Worm (Caenorhabditis elegans) whole organism, L1 larva: ENCODE data around the gene T08G5.15.

ENCODE experiments used
- C04F5.9 ChIP-seq: sonication (generic microtip); optimal IDR thresholded peaks from 2 replicates; lab custom pipeline; 2016; ENCODE audit warnings: missing genetic modification characterization, missing compliant biosample characterization
- C16A3.4 ChIP-seq: fragments of 150-350 bp; optimal IDR thresholded peaks from 2 replicates; lab custom pipeline; 2014; ENCODE audit warnings: missing biosample characterization, missing genetic modification characterization
- C34B4.2 ChIP-seq: sonication (generic microtip); optimal IDR thresholded peaks from 2 replicates; lab custom pipeline; 2017; ENCODE audit warnings: mild to moderate bottlenecking, missing genetic modification characterization, missing compliant biosample characterization
- F16B12.6 ChIP-seq: fragments of 150-350 bp; optimal IDR thresholded peaks from 2 replicates; lab custom pipeline; 2014; ENCODE audit warnings: missing biosample characterization, missing genetic modification characterization
- Y116A8C.19 ChIP-seq: sonication (generic microtip); optimal IDR thresholded peaks from 2 replicates; lab custom pipeline; 2016; ENCODE audit warnings: missing compliant biosample characterization, missing genetic modification characterization, borderline replicate concordance
- aha-1 ChIP-seq: fragments of 150-350 bp; optimal IDR thresholded peaks from 2 replicates; lab custom pipeline; 2014; ENCODE audit warnings: missing biosample characterization, missing genetic modification characterization
- alr-1 ChIP-seq: fragments of 200-800 bp; sonication (Bioruptor generic); optimal IDR thresholded peaks from 2 replicates; lab custom pipeline; 2018; ENCODE audit warnings: borderline replicate concordance, mild to moderate bottlenecking, missing genetic modification characterization, missing compliant biosample characterization
- aly-2 ChIP-seq: fragments of 150-350 bp; optimal IDR thresholded peaks from 2 replicates; lab custom pipeline; 2014; ENCODE audit warnings: missing biosample characterization, missing genetic modification characterization
- ama-1 ChIP-seq: fragments of 150-350 bp; optimal IDR thresholded peaks from 2 replicates; lab custom pipeline; 2014
- ceh-63 ChIP-seq: fragments of 200-800 bp; sonication (Bioruptor generic); optimal IDR thresholded peaks from 2 replicates; lab custom pipeline; 2018; ENCODE audit warnings: mild to moderate bottlenecking, missing genetic modification characterization, missing compliant biosample characterization
- ceh-8 ChIP-seq: fragments of 200-800 bp; sonication (Bioruptor generic); optimal IDR thresholded peaks from 2 replicates; lab custom pipeline; 2018; ENCODE audit warnings: mild to moderate bottlenecking, missing genetic modification characterization, moderate library complexity, missing compliant biosample characterization
- ceh-82 ChIP-seq, 3 experiments: fragments of 150-350 bp in 1 of 3; sonication (generic microtip) in 2 of 3; optimal IDR thresholded peaks; 2 replicates each; lab custom pipeline; 2014 to 2017; ENCODE audit warnings: missing biosample characterization in 3 of 3, missing genetic modification characterization in 3 of 3
- ceh-88 ChIP-seq: fragments of 200-800 bp; sonication (Bioruptor generic); IDR thresholded peaks from 2 replicates; pipeline ENCODE4 v1.3.6; 2022; ENCODE audit warnings: missing genetic modification characterization, missing compliant biosample characterization
- dpl-1 ChIP-seq, 3 experiments: fragments of 150-350 bp in 2 of 3; sonication (generic microtip) in 1 of 3; optimal IDR thresholded peaks; 2 replicates each; lab custom pipeline; 2014 to 2017; ENCODE audit warnings: missing biosample characterization in 3 of 3, missing genetic modification characterization in 3 of 3, missing genetic modification reagents in 3 of 3
- dsc-1 ChIP-seq: sonication (generic microtip); optimal IDR thresholded peaks from 2 replicates; lab custom pipeline; 2016; ENCODE audit warnings: mild to moderate bottlenecking, missing genetic modification characterization, missing compliant biosample characterization
- efl-1 ChIP-seq, 4 experiments: fragments of 150-350 bp; optimal IDR thresholded peaks in 3 of 4; peaks in 1 of 4; 1 replicate in 1 of 4; 2 replicates in 3 of 4; lab custom pipeline; 2014; ENCODE audit warnings: missing biosample characterization in 2 of 4, missing genetic modification characterization in 2 of 4, missing genetic modification reagents in 2 of 4
- efl-3 ChIP-seq: fragments of 200-800 bp; sonication (Bioruptor generic); optimal IDR thresholded peaks from 2 replicates; lab custom pipeline; 2018; ENCODE audit warnings: mild to moderate bottlenecking, missing genetic modification characterization, missing compliant biosample characterization
- egl-13 ChIP-seq: sonication (generic microtip); optimal IDR thresholded peaks from 2 replicates; lab custom pipeline; 2016; ENCODE audit warnings: missing genotype, missing genetic modification reagents, missing genetic modification characterization, missing compliant biosample characterization
- egl-27 ChIP-seq, 2 experiments: fragments of 150-350 bp in 1 of 2; sonication (generic microtip); optimal IDR thresholded peaks; 3 replicates each; lab custom pipeline; 2017 to 2018; ENCODE audit warnings: missing biosample characterization in 2 of 2, missing genetic modification characterization in 2 of 2, missing genetic modification reagents in 2 of 2
- elt-2 ChIP-seq: sonication (generic microtip); optimal IDR thresholded peaks from 2 replicates; lab custom pipeline; 2016; ENCODE audit warnings: missing genetic modification characterization, mild to moderate bottlenecking, inconsistent platforms, missing compliant biosample characterization, missing genetic modification reagents
- ets-5 ChIP-seq: fragments of 200-800 bp; sonication (Bioruptor generic); IDR thresholded peaks from 2 replicates; pipeline ENCODE4 v1.3.6; 2022; ENCODE audit warnings: missing genetic modification characterization, missing compliant biosample characterization
- fkh-10 ChIP-seq: sonication (generic microtip); optimal IDR thresholded peaks from 2 replicates; lab custom pipeline; 2017; ENCODE audit warnings: missing biosample characterization, missing genetic modification reagents, missing genetic modification characterization
- fos-1 ChIP-seq: fragments of 150-350 bp; optimal IDR thresholded peaks from 2 replicates; lab custom pipeline; 2014; ENCODE audit warnings: missing biosample characterization, missing genetic modification characterization
- hpl-2 ChIP-seq: fragments of 150-350 bp; optimal IDR thresholded peaks from 2 replicates; lab custom pipeline; 2014; ENCODE audit warnings: missing biosample characterization, missing genetic modification reagents, missing genetic modification characterization
- irx-1 ChIP-seq: sonication (generic microtip); optimal IDR thresholded peaks from 2 replicates; lab custom pipeline; 2016; ENCODE audit warnings: missing genetic modification characterization, missing compliant biosample characterization
- isw-1 ChIP-seq: fragments of 200-800 bp; sonication (Bioruptor generic); IDR thresholded peaks from 2 replicates; pipeline ENCODE4 v1.3.6; 2022; ENCODE audit warnings: missing genetic modification characterization, missing compliant biosample characterization
- lir-3 ChIP-seq: sonication (generic microtip); optimal IDR thresholded peaks from 2 replicates; lab custom pipeline; 2016; ENCODE audit warnings: mild to moderate bottlenecking, missing genetic modification characterization, moderate library complexity, missing compliant biosample characterization; ENCODE audit not compliant: poor library complexity
- lsy-2 ChIP-seq, 2 experiments: fragments of 150-350 bp; optimal IDR thresholded peaks; 2 replicates each; lab custom pipeline; 2014; ENCODE audit warnings: missing biosample characterization in 2 of 2, missing genetic modification characterization in 2 of 2
- mdl-1 ChIP-seq, 2 experiments: fragments of 150-350 bp; optimal IDR thresholded peaks; 2 replicates each; lab custom pipeline; 2014 to 2017; ENCODE audit warnings: missing biosample characterization in 2 of 2, missing genetic modification characterization in 2 of 2, inconsistent platforms in 1 of 2
- mef-2 ChIP-seq: fragments of 150-350 bp; optimal IDR thresholded peaks from 2 replicates; lab custom pipeline; 2014; ENCODE audit warnings: missing biosample characterization, missing genetic modification characterization
- nhr-11 ChIP-seq: fragments of 150-350 bp; optimal IDR thresholded peaks from 2 replicates; lab custom pipeline; 2014; ENCODE audit warnings: missing biosample characterization, missing genetic modification characterization
- nhr-20 ChIP-seq: sonication (generic microtip); optimal IDR thresholded peaks from 2 replicates; lab custom pipeline; 2016; ENCODE audit warnings: mild to moderate bottlenecking, missing genetic modification characterization, missing compliant biosample characterization
- nhr-237 ChIP-seq: fragments of 150-350 bp; optimal IDR thresholded peaks from 2 replicates; lab custom pipeline; 2014; ENCODE audit warnings: missing biosample characterization, missing genetic modification characterization
- nhr-28 ChIP-seq: fragments of 150-350 bp; optimal IDR thresholded peaks from 2 replicates; lab custom pipeline; 2014; ENCODE audit warnings: missing biosample characterization, missing genetic modification characterization
- nhr-71 ChIP-seq: sonication (generic microtip); optimal IDR thresholded peaks from 2 replicates; lab custom pipeline; 2016; ENCODE audit warnings: mild to moderate bottlenecking, missing genetic modification characterization, moderate library complexity, missing compliant biosample characterization
- nhr-77 ChIP-seq: fragments of 150-350 bp; optimal IDR thresholded peaks from 2 replicates; lab custom pipeline; 2014; ENCODE audit warnings: missing biosample characterization, missing genetic modification characterization
- nhr-90 ChIP-seq: sonication (generic microtip); optimal IDR thresholded peaks from 2 replicates; lab custom pipeline; 2016; ENCODE audit warnings: mild to moderate bottlenecking, missing genetic modification characterization, missing compliant biosample characterization; ENCODE audit not compliant: poor library complexity
- pqm-1 ChIP-seq: sonication (generic microtip); optimal IDR thresholded peaks from 3 replicates; lab custom pipeline; 2017; ENCODE audit warnings: missing biosample characterization, missing genetic modification characterization
- rnt-1 ChIP-seq: sonication (generic microtip); optimal IDR thresholded peaks from 2 replicates; lab custom pipeline; 2016; ENCODE audit warnings: mild to moderate bottlenecking, missing genetic modification characterization, moderate library complexity, missing compliant biosample characterization
- snpc-4 ChIP-seq: fragments of 150-350 bp; optimal IDR thresholded peaks from 2 replicates; lab custom pipeline; 2014; ENCODE audit warnings: missing biosample characterization, missing genetic modification characterization
- sox-4 ChIP-seq: sonication (generic microtip); optimal IDR thresholded peaks from 2 replicates; lab custom pipeline; 2016; ENCODE audit warnings: missing genetic modification characterization, missing compliant biosample characterization
- sptf-1 ChIP-seq: fragments of 150-350 bp; optimal IDR thresholded peaks from 2 replicates; lab custom pipeline; 2014; ENCODE audit warnings: missing biosample characterization, missing genetic modification characterization
- sup-37 ChIP-seq: fragments of 200-800 bp; sonication (Bioruptor generic); optimal IDR thresholded peaks from 2 replicates; lab custom pipeline; 2018; ENCODE audit warnings: mild to moderate bottlenecking, missing genetic modification characterization, missing compliant biosample characterization
- swsn-7 ChIP-seq: sonication (generic microtip); optimal IDR thresholded peaks from 2 replicates; lab custom pipeline; 2016; ENCODE audit warnings: missing genetic modification characterization, missing compliant biosample characterization
- unc-130 ChIP-seq: fragments of 150-350 bp; optimal IDR thresholded peaks from 2 replicates; lab custom pipeline; 2017; ENCODE audit warnings: missing biosample characterization, missing genetic modification characterization, inconsistent platforms
- unc-62 ChIP-seq: fragments of 150-350 bp; optimal IDR thresholded peaks from 2 replicates; lab custom pipeline; 2014; ENCODE audit warnings: missing biosample characterization, missing genetic modification reagents, missing genetic modification characterization
- vab-15 ChIP-seq: sonication (generic microtip); optimal IDR thresholded peaks from 2 replicates; lab custom pipeline; 2017; ENCODE audit warnings: missing genotype, mild to moderate bottlenecking, missing genetic modification characterization, missing compliant biosample characterization
- xbp-1 ChIP-seq: sonication (generic microtip); optimal IDR thresholded peaks from 2 replicates; lab custom pipeline; 2016; ENCODE audit warnings: missing genetic modification characterization, missing compliant biosample characterization
- zag-1 ChIP-seq: fragments of 150-350 bp; optimal IDR thresholded peaks from 2 replicates; lab custom pipeline; 2014; ENCODE audit warnings: missing biosample characterization, missing genetic modification characterization
- ztf-11 ChIP-seq, 2 experiments: sonication (generic microtip); optimal IDR thresholded peaks; 2 replicates each; lab custom pipeline; 2016 to 2017; ENCODE audit warnings: missing genetic modification characterization in 2 of 2, missing biosample characterization in 1 of 2, missing compliant biosample characterization in 1 of 2

T08G5.15 gene

DNA sequence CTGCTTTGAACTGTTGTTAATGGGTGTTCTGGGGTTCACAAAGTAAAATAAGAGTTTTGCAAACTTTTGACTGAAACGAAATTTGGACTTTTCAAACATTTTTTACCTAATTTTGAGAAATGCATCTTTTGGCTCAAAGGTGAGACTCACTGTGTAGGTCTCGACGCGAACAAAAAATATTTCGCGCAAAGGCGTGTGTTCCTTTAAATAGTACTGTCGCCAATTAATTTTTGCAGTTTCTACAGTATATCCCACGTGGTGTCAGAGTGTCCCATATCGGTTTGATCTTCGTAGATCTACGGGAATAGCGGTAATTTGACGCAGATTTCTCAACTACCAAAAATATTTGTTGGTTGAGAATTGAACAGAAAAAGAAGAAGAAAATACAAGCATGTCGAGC is 9.3 kb downstream of the T08G5.15 start:
- TF ChIP-seq dpl-1 (GFP tag; optimal IDR thresholded peaks at IDR 0.05; lab: Kevin White, UChicago) (no peak), efl-1 (optimal IDR thresholded peaks at IDR 0.05; lab: Kevin White, UChicago) (no peak), efl-1 (GFP tag; optimal IDR thresholded peaks at IDR 0.05 in 1 of 2; lab: Kevin White, UChicago) (peak in 1 of 2 experiments; percentile 71)

DNA sequence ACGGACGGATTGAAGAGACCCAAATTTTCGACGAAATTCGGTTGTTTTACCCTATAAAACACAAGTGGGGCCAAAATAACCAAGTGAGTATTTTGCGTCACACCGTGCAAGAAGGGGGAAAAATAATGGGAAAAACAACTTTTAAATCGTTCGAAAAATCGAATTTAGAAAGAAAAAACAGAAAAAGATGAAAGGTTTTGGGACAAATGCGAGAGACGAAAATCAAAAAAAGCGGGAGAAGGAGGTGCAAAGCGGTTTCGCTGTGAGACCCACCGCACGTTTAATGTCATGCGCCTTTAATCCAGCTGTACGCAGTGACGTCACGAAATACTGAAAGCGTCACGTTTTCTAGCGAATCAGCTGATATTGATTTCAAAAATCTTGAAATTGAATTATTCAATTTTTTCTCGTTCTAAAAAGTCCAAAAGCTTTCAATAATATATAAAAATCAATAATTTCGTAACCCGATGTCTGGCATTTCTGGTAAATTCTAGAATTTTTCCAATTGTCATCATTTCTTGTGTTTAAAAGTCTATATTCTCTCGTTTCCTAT is 10.9 kb downstream of the T08G5.15 start, which contains the start of the genes ddx-17 and aip-1:
Gene ddx-17 (minus strand): TSS at position 51 of the 553 bp plus-strand sequence.
Gene aip-1 (plus strand): TSS at position 332 of the 553 bp plus-strand sequence.
- TF ChIP-seq C34B4.2 (tag; lab: Kevin White, UChicago) (no peak), pqm-1 (tag; lab: Kevin White, UChicago) (no peak), nhr-237 (no peak), alr-1 (no peak), C16A3.4 (tag; lab: Kevin White, UChicago) (peak; percentile 78), irx-1 (tag; lab: Kevin White, UChicago) (peak; percentile 30), snpc-4 (tag; lab: Kevin White, UChicago) (peak; percentile 27), egl-27 (tag; optimal IDR thresholded peaks at IDR 0.05; lab: Kevin White, UChicago) (no peak), fkh-10 (GFP tag; lab: Kevin White, UChicago) (no peak), ceh-8 (GFP tag; lab: Kevin White, UChicago) (no peak), lir-3 (tag; lab: Kevin White, UChicago) (no peak), F16B12.6 (tag; lab: Kevin White, UChicago) (peak; percentile 9), zag-1 (tag; lab: Kevin White, UChicago) (no peak), ceh-63 (no peak), swsn-7 (tag; lab: Kevin White, UChicago) (peak; percentile 63), nhr-90 (tag; lab: Kevin White, UChicago) (peak; percentile 42), C04F5.9 (peak; percentile 18), sup-37 (GFP tag; lab: Kevin White, UChicago) (no peak), mef-2 (tag; lab: Kevin White, UChicago) (no peak), sptf-1 (tag; lab: Kevin White, UChicago) (no peak), unc-130 (peak; percentile 25), xbp-1 (peak; percentile 60), hpl-2 (GFP tag; lab: Kevin White, UChicago) (peak; percentile 37), nhr-77 (peak; percentile 59), dsc-1 (peak; percentile 55), nhr-28 (tag; lab: Kevin White, UChicago) (no peak), elt-2 (tag; lab: Kevin White, UChicago) (peak; percentile 0), isw-1 (peak; percentile 72), Y116A8C.19 (no peak), aly-2 (tag; lab: Kevin White, UChicago) (no peak), ama-1 (no peak), sox-4 (peak; percentile 41), aha-1 (tag; lab: Kevin White, UChicago) (no peak), ceh-82 (tag; optimal IDR thresholded peaks at IDR 0.05; lab: Kevin White, UChicago) (peak in 2 of 3 experiments; percentile 8 to 70), ceh-88 (GFP tag; lab: Robert Waterston, UW) (no peak), vab-15 (tag; lab: Kevin White, UChicago) (peak; percentile 1), efl-3 (GFP tag; lab: Kevin White, UChicago) (no peak), nhr-20 (tag; lab: Kevin White, UChicago) (peak; percentile 68), mdl-1 (tag; optimal IDR thresholded peaks at IDR 0.05; lab: Kevin White, UChicago) (peak in 1 of 2 experiments; percentile 64), egl-13 (peak; percentile 70), nhr-71 (tag; lab: Kevin White, UChicago) (peak; percentile 86), unc-62 (no peak), lsy-2 (tag; optimal IDR thresholded peaks at IDR 0.05; lab: Kevin White, UChicago) (peak; percentile 70 to 89), fos-1 (tag; lab: Kevin White, UChicago) (peak; percentile 38), nhr-11 (tag; lab: Kevin White, UChicago) (no peak), ets-5 (GFP tag; lab: Robert Waterston, UW) (no peak), rnt-1 (peak; percentile 74), ztf-11 (tag; optimal IDR thresholded peaks at IDR 0.05; lab: Kevin White, UChicago) (no peak), dpl-1 (GFP tag; optimal IDR thresholded peaks at IDR 0.05; lab: Kevin White, UChicago) (peak; percentile 64 to 82 (median 78))
